Worm (Caenorhabditis elegans) whole organism, L3 larva: ENCODE results near the gene F26G5.1.

Experiments used
- R02D3.7 ChIP-seq: fragments of 150-350 bp; optimal IDR thresholded peaks from 2 replicates; lab custom pipeline; 2014; ENCODE audit warnings: missing biosample characterization, missing genetic modification characterization
- ZK546.5 ChIP-seq: sonication (generic microtip); optimal IDR thresholded peaks from 2 replicates; lab custom pipeline; 2017; ENCODE audit warnings: missing biosample characterization, missing genetic modification characterization
- aly-2 ChIP-seq: fragments of 150-350 bp; optimal IDR thresholded peaks from 2 replicates; lab custom pipeline; 2014; ENCODE audit warnings: missing biosample characterization, missing genetic modification characterization
- ceh-28 ChIP-seq: fragments of 150-350 bp; optimal IDR thresholded peaks from 2 replicates; lab custom pipeline; 2014; ENCODE audit warnings: missing biosample characterization, missing genetic modification reagents, missing genetic modification characterization
- ceh-82 ChIP-seq: fragments of 150-350 bp; optimal IDR thresholded peaks from 2 replicates; lab custom pipeline; 2014; ENCODE audit warnings: missing biosample characterization, missing genetic modification characterization
- ceh-9 ChIP-seq: sonication (generic microtip); optimal IDR thresholded peaks from 2 replicates; lab custom pipeline; 2018; ENCODE audit warnings: missing biosample characterization, missing genetic modification characterization
- daf-12 ChIP-seq: fragments of 150-350 bp; optimal IDR thresholded peaks from 2 replicates; lab custom pipeline; 2014; ENCODE audit warnings: missing biosample characterization, missing genetic modification reagents, missing genetic modification characterization
- egl-27 ChIP-seq: sonication (generic microtip); optimal IDR thresholded peaks from 4 replicates; lab custom pipeline; 2017; ENCODE audit warnings: missing biosample characterization, missing genetic modification reagents, missing genetic modification characterization
- egl-5 ChIP-seq: fragments of 150-350 bp; optimal IDR thresholded peaks from 2 replicates; lab custom pipeline; 2017; ENCODE audit warnings: missing biosample characterization, missing genetic modification reagents, missing genetic modification characterization, inconsistent platforms
- elt-1 ChIP-seq: fragments of 150-350 bp; optimal IDR thresholded peaks from 2 replicates; lab custom pipeline; 2014; ENCODE audit warnings: missing biosample characterization, missing genetic modification characterization
- elt-3 ChIP-seq, 3 experiments: fragments of 150-350 bp in 1 of 3; sonication (generic microtip) in 2 of 3; optimal IDR thresholded peaks; 2 replicates in 2 of 3; 4 replicates in 1 of 3; lab custom pipeline; 2014 to 2017; ENCODE audit warnings: missing biosample characterization in 3 of 3, missing genetic modification characterization in 3 of 3
- eor-1 ChIP-seq, 2 experiments: fragments of 150-350 bp; optimal IDR thresholded peaks; 2 replicates each; lab custom pipeline; 2014 to 2018; ENCODE audit warnings: missing biosample characterization in 2 of 2, missing genetic modification characterization in 2 of 2
- fkh-2 ChIP-seq: fragments of 150-350 bp; optimal IDR thresholded peaks from 2 replicates; lab custom pipeline; 2014; ENCODE audit warnings: missing biosample characterization, missing genetic modification reagents, missing genetic modification characterization
- fos-1 ChIP-seq: fragments of 150-350 bp; optimal IDR thresholded peaks from 2 replicates; lab custom pipeline; 2014; ENCODE audit warnings: missing biosample characterization, missing genetic modification characterization
- jun-1 ChIP-seq: fragments of 150-350 bp; optimal IDR thresholded peaks from 2 replicates; lab custom pipeline; 2014; ENCODE audit warnings: missing biosample characterization, missing genetic modification reagents, missing genetic modification characterization
- lin-15B ChIP-seq: fragments of 150-350 bp; optimal IDR thresholded peaks from 2 replicates; lab custom pipeline; 2014; ENCODE audit warnings: missing biosample characterization, missing genetic modification characterization
- lin-39 ChIP-seq: fragments of 150-350 bp; optimal IDR thresholded peaks from 2 replicates; lab custom pipeline; 2018; ENCODE audit warnings: missing biosample characterization, missing genetic modification reagents, missing genetic modification characterization
- lsy-12 ChIP-seq: sonication (generic microtip); optimal IDR thresholded peaks from 2 replicates; lab custom pipeline; 2016; ENCODE audit warnings: mild to moderate bottlenecking, missing genetic modification characterization, missing compliant biosample characterization
- nhr-11 ChIP-seq: fragments of 150-350 bp; optimal IDR thresholded peaks from 2 replicates; lab custom pipeline; 2014; ENCODE audit warnings: missing biosample characterization, missing genetic modification characterization
- nhr-12 ChIP-seq: fragments of 150-350 bp; optimal IDR thresholded peaks from 2 replicates; lab custom pipeline; 2014; ENCODE audit warnings: missing biosample characterization, missing genetic modification characterization
- nhr-23 ChIP-seq: fragments of 150-350 bp; optimal IDR thresholded peaks from 2 replicates; lab custom pipeline; 2014; ENCODE audit warnings: missing biosample characterization, missing genetic modification reagents, missing genetic modification characterization
- nhr-25 ChIP-seq: sonication (generic microtip); optimal IDR thresholded peaks from 2 replicates; lab custom pipeline; 2017; ENCODE audit warnings: missing biosample characterization, missing genetic modification characterization
- nhr-28 ChIP-seq: fragments of 150-350 bp; optimal IDR thresholded peaks from 2 replicates; lab custom pipeline; 2014; ENCODE audit warnings: missing biosample characterization, missing genetic modification characterization
- nhr-67 ChIP-seq: fragments of 150-350 bp; optimal IDR thresholded peaks from 2 replicates; lab custom pipeline; 2014; ENCODE audit warnings: missing biosample characterization, missing genetic modification characterization
- nhr-76 ChIP-seq: fragments of 150-350 bp; sonication (generic microtip); optimal IDR thresholded peaks from 5 replicates; lab custom pipeline; 2014; ENCODE audit warnings: missing biosample characterization, missing genetic modification characterization
- nhr-77 ChIP-seq: fragments of 150-350 bp; optimal IDR thresholded peaks from 2 replicates; lab custom pipeline; 2014; ENCODE audit warnings: missing biosample characterization, missing genetic modification characterization
- pha-4 ChIP-seq: fragments of 150-350 bp; optimal IDR thresholded peaks from 2 replicates; lab custom pipeline; 2014; ENCODE audit warnings: missing biosample characterization, missing genetic modification reagents, missing genetic modification characterization
- pqm-1 ChIP-seq: fragments of 150-350 bp; optimal IDR thresholded peaks from 2 replicates; lab custom pipeline; 2017; ENCODE audit warnings: missing biosample characterization, missing genetic modification characterization, inconsistent platforms
- sea-2 ChIP-seq: fragments of 150-350 bp; sonication (generic microtip); optimal IDR thresholded peaks from 4 replicates; lab custom pipeline; 2014; ENCODE audit warnings: missing biosample characterization, missing genetic modification reagents, missing genetic modification characterization
- skn-1 ChIP-seq: fragments of 150-350 bp; optimal IDR thresholded peaks from 2 replicates; lab custom pipeline; 2014; ENCODE audit warnings: missing biosample characterization, missing genetic modification characterization
- snpc-4 ChIP-seq: fragments of 150-350 bp; optimal IDR thresholded peaks from 2 replicates; lab custom pipeline; 2014; ENCODE audit warnings: missing biosample characterization, missing genetic modification characterization
- unc-39 ChIP-seq: sonication (generic microtip); optimal IDR thresholded peaks from 4 replicates; lab custom pipeline; 2017; ENCODE audit warnings: missing biosample characterization, missing genetic modification characterization
- zag-1 ChIP-seq: fragments of 150-350 bp; optimal IDR thresholded peaks from 2 replicates; lab custom pipeline; 2014; ENCODE audit warnings: missing biosample characterization, missing genetic modification characterization
- ztf-11 ChIP-seq: fragments of 150-350 bp; optimal IDR thresholded peaks from 2 replicates; lab custom pipeline; 2014; ENCODE audit warnings: missing biosample characterization, missing genetic modification characterization
- ztf-4 ChIP-seq: fragments of 150-350 bp; optimal IDR thresholded peaks from 2 replicates; lab custom pipeline; 2014; ENCODE audit warnings: missing biosample characterization, missing genetic modification characterization

F26G5.1 gene

DNA sequence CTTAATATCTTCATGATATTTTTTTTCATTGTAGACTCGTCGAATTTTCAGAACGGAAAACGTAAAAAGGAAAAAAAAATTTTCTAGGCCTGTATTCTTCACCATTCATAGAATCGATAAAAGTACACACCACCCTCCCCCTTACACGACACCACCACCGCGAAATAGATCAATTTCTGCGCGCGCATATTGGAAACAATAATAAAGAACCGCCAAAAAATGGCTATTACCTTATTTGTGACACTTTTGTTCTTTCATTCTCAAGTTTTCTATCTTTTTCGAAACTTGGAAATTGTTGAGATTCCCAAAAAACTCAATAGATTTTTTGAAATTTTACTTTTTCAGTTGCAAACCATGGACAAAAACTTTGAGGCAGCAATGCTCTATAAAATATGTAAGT is at the start of gene F26G5.1:
F26G5.1 (plus strand) TSS at position 339 of the 400 bp plus-strand sequence.
- TF ChIP-seq fkh-2 (tag; lab: Kevin White, UChicago): no peak
- TF ChIP-seq nhr-76 (tag; lab: Kevin White, UChicago): no peak
- no peak for TF ChIP-seq unc-39 (tag; lab: Kevin White, UChicago)

DNA sequence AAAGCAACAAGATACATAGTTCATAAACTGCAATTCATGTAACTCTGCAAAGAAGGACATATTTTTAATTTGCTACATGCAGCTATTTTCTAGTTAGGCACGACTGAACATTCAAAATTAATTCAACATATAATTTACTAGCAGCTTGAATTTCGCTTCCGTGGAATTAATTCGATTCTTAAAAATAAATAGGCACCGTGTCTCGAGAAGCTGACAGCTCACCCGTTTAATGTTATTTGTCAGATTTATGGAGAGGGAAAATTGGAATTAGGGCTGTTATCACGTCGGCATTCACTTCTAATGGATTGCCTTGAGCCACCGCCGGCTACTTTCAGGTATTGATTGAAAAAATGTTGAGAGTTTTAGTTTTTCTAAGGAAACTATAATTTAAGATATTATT is 48.9 kb upstream of the F26G5.1 start, which contains the start of gene srh-21:
srh-21 (plus strand) TSS at position 301 of the 400 bp plus-strand sequence.
- no peak for TF ChIP-seq pha-4 (tag; lab: Kevin White, UChicago)
- TF ChIP-seq fkh-2 (tag; lab: Kevin White, UChicago): no peak
- TF ChIP-seq lin-15B (tag; lab: Kevin White, UChicago): no peak
- no peak for TF ChIP-seq lsy-12 (tag; lab: Kevin White, UChicago)
- no peak for TF ChIP-seq fos-1
- no peak for TF ChIP-seq ceh-82 (tag; lab: Kevin White, UChicago)
- TF ChIP-seq ceh-28: no peak
- TF ChIP-seq ceh-9 (tag; lab: Kevin White, UChicago): no peak
- TF ChIP-seq sea-2: no peak
- no peak for TF ChIP-seq nhr-25
- TF ChIP-seq elt-1 (tag; lab: Kevin White, UChicago): no peak
- TF ChIP-seq snpc-4 (tag; lab: Kevin White, UChicago): no peak
- TF ChIP-seq daf-12: no peak
- no peak for TF ChIP-seq egl-27 (tag; lab: Kevin White, UChicago)
- no peak for TF ChIP-seq eor-1 (tag; optimal IDR thresholded peaks at IDR 0.05; lab: Kevin White, UChicago)
- TF ChIP-seq lin-39 (tag; lab: Kevin White, UChicago): no peak
- no peak for TF ChIP-seq unc-39 (tag; lab: Kevin White, UChicago)
- TF ChIP-seq nhr-23 (tag; lab: Kevin White, UChicago): no peak
- TF ChIP-seq pqm-1 (tag; lab: Kevin White, UChicago): no peak

DNA sequence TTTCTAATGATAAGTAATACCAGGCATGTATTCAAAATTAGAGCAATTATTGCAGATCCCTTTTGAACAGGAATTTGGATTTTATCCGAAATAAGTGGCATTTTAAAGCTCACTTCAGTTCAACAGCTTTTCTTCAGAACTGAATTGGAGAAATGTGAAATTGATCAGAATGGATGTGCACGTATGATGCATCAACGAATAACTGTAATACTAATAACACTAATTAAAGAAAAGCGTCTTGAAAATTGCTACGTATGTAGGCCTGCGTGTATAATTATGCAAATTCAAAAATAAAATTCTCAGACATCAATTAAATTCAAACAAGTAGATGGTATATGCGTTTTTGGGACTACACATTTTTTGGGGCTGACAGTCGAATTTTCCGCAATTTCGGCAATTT is 45.4 kb upstream of the F26G5.1 start, which contains the start of gene str-205:
str-205 (minus strand) TSS at position 101 of the 400 bp plus-strand sequence.
- no peak for TF ChIP-seq lsy-12 (tag; lab: Kevin White, UChicago)
- no peak for TF ChIP-seq fkh-2 (tag; lab: Kevin White, UChicago)
- TF ChIP-seq elt-3 (tag; optimal IDR thresholded peaks at IDR 0.05; lab: Kevin White, UChicago): no peak
- no peak for TF ChIP-seq sea-2
- TF ChIP-seq nhr-25: no peak
- no peak for TF ChIP-seq nhr-67
- no peak for TF ChIP-seq jun-1
- TF ChIP-seq skn-1 (tag; lab: Kevin White, UChicago): no peak
- TF ChIP-seq zag-1 (tag; lab: Kevin White, UChicago): no peak
- TF ChIP-seq nhr-11 (tag; lab: Kevin White, UChicago): no peak
- no peak for TF ChIP-seq ceh-9 (tag; lab: Kevin White, UChicago)
- TF ChIP-seq nhr-77 (tag; lab: Kevin White, UChicago): no peak
- no peak for TF ChIP-seq snpc-4 (tag; lab: Kevin White, UChicago)
- TF ChIP-seq R02D3.7 (tag; lab: Kevin White, UChicago): no peak
- TF ChIP-seq aly-2: no peak
- no peak for TF ChIP-seq nhr-28
- no peak for TF ChIP-seq egl-5 (tag; lab: Kevin White, UChicago)
- TF ChIP-seq egl-27 (tag; lab: Kevin White, UChicago): no peak
- no peak for TF ChIP-seq ceh-82 (tag; lab: Kevin White, UChicago)

DNA sequence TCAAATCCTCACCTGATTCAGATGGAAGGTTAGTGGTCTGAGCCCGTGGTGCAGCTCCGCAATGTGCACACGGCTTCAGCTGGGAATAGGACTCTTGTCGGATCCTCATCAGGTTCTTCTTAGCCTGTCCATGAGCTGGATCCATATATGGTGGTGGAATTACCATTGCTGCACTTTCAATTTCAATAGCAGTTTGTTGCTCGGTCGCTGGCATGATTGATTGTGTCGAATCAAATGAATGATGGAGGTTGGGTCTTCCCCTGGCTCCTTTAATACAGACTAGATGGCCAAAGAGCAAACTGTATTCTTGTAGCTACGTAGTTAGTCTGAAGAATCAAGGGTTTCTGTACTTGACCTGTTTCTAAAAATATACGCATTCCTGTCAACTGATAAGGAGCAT is 42.5 kb upstream of the F26G5.1 start, which contains the start of gene C02E7.10:
C02E7.10 (minus strand) TSS at position 232 of the 400 bp plus-strand sequence.
- TF ChIP-seq elt-3 (tag; optimal IDR thresholded peaks at IDR 0.05; lab: Kevin White, UChicago): no peak
- TF ChIP-seq nhr-67: no peak
- TF ChIP-seq lin-39 (tag; lab: Kevin White, UChicago): no peak
- no peak for TF ChIP-seq ztf-4

DNA sequence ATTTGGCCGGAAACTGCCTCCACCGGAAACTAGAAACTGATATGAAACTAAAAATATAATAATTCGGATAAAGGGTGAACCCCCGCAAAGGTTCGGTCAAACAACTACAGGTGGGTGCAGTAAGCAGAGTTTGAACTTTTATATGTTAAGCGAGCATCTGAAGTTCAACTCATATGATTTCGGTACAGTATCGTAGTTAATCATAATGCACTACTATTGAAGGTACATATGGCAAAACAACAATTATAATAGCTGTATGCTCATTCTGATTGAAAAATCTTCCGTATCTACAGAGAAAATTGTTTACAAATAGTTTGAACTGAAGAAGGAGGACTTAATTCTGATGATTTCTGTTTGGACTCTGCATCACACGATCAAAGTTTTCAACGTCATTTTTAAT is 42.0 kb upstream of the F26G5.1 start:
- no peak for TF ChIP-seq ztf-11 (tag; lab: Kevin White, UChicago)
- no peak for TF ChIP-seq ZK546.5 (tag; lab: Kevin White, UChicago)
- no peak for TF ChIP-seq nhr-12 (tag; lab: Kevin White, UChicago)
